Worm (Caenorhabditis elegans) whole organism, young adult: ENCODE measurements around the gene nhr-186.

ENCODE experiments used
- D2030.7 ChIP-seq: fragments of 200-800 bp; sonication (Bioruptor generic); IDR thresholded peaks from 2 replicates; pipeline ENCODE4 v1.3.6; 2022; ENCODE audit warnings: missing genetic modification reagents, missing genetic modification characterization, missing compliant biosample characterization
- F49E8.2 ChIP-seq: sonication (generic microtip); optimal IDR thresholded peaks from 3 replicates; lab custom pipeline; 2017; ENCODE audit warnings: missing genetic modification characterization, mild to moderate bottlenecking, missing compliant biosample characterization, antibody characterized with exemption, moderate library complexity; ENCODE audit not compliant: insufficient read depth
- F55B11.4 ChIP-seq: sonication (generic microtip); optimal IDR thresholded peaks from 2 replicates; lab custom pipeline; 2016; ENCODE audit warnings: missing compliant biosample characterization, missing genetic modification characterization, borderline replicate concordance; ENCODE audit not compliant: insufficient read depth
- Y53G8AR.9 ChIP-seq: fragments of 200-800 bp; sonication (Bioruptor generic); conservative IDR thresholded peaks from 2 replicates; pipeline ENCODE4 v1.3.6; 2022; ENCODE audit warnings: missing genetic modification reagents, missing genetic modification characterization, missing compliant biosample characterization
- Y67H2A.10 ChIP-seq: fragments of 200-800 bp; sonication (Bioruptor generic); conservative IDR thresholded peaks from 2 replicates; pipeline ENCODE4 v1.3.6; 2022; ENCODE audit warnings: missing genetic modification reagents, missing genetic modification characterization, missing compliant biosample characterization
- Y79H2A.3 ChIP-seq: fragments of 200-800 bp; sonication (Bioruptor generic); conservative IDR thresholded peaks from 2 replicates; pipeline ENCODE4 v1.3.6; 2022; ENCODE audit warnings: missing genetic modification reagents, missing genetic modification characterization, missing compliant biosample characterization
- athp-1 ChIP-seq: sonication (generic microtip); optimal IDR thresholded peaks from 2 replicates; lab custom pipeline; 2017; ENCODE audit warnings: mild to moderate bottlenecking, missing genetic modification characterization, missing compliant biosample characterization
- cebp-1 ChIP-seq, 2 experiments: fragments of 200-800 bp in 1 of 2; sonication (Bioruptor generic) in 1 of 2; sonication (generic microtip) in 1 of 2; IDR thresholded peaks in 1 of 2; optimal IDR thresholded peaks in 1 of 2; 2 replicates each; pipeline versions ENCODE4 v1.3.6 to Lab custom; 2017 to 2022; ENCODE audit warnings: missing compliant biosample characterization in 2 of 2, missing genetic modification characterization in 2 of 2, mild to moderate bottlenecking in 1 of 2, missing genetic modification reagents in 1 of 2, moderate library complexity in 1 of 2
- ceh-100 ChIP-seq: fragments of 200-800 bp; sonication (Bioruptor generic); IDR thresholded peaks from 2 replicates; pipeline ENCODE4 v1.3.6; 2022; ENCODE audit warnings: missing genetic modification reagents, missing genetic modification characterization, missing compliant biosample characterization
- ceh-27 ChIP-seq: fragments of 200-800 bp; sonication (Bioruptor generic); optimal IDR thresholded peaks from 2 replicates; lab custom pipeline; 2018; ENCODE audit warnings: mild to moderate bottlenecking, missing genetic modification characterization, moderate library complexity, missing compliant biosample characterization
- ceh-40 ChIP-seq: fragments of 200-800 bp; sonication (Bioruptor generic); IDR thresholded peaks from 2 replicates; pipeline ENCODE4 v1.3.6; 2022; ENCODE audit warnings: missing genetic modification characterization, missing compliant biosample characterization
- dpff-1 ChIP-seq: sonication (generic microtip); optimal IDR thresholded peaks from 2 replicates; lab custom pipeline; 2017; ENCODE audit warnings: mild to moderate bottlenecking, missing genetic modification characterization, missing compliant biosample characterization
- fkh-3 ChIP-seq: sonication (generic microtip); optimal IDR thresholded peaks from 2 replicates; lab custom pipeline; 2016; ENCODE audit warnings: mild to moderate bottlenecking, missing genetic modification characterization, missing compliant biosample characterization
- gei-17 ChIP-seq: fragments of 200-800 bp; sonication (Bioruptor generic); optimal IDR thresholded peaks from 2 replicates; lab custom pipeline; 2018; ENCODE audit warnings: mild to moderate bottlenecking, missing genetic modification characterization, missing compliant biosample characterization
- him-1 ChIP-seq: sonication (generic microtip); optimal IDR thresholded peaks from 2 replicates; lab custom pipeline; 2016; ENCODE audit warnings: missing genotype, missing genetic modification reagents, missing genetic modification characterization, missing compliant biosample characterization
- hlh-26 ChIP-seq: fragments of 200-800 bp; sonication (Bioruptor generic); conservative IDR thresholded peaks from 2 replicates; pipeline ENCODE4 v1.3.6; 2022; ENCODE audit warnings: missing genetic modification reagents, missing genetic modification characterization, missing compliant biosample characterization
- hmg-1.2 ChIP-seq: fragments of 200-800 bp; sonication (Bioruptor generic); IDR thresholded peaks from 2 replicates; pipeline ENCODE4 v1.3.6; 2022; ENCODE audit warnings: missing genetic modification reagents, missing genetic modification characterization, missing compliant biosample characterization
- lin-26 ChIP-seq: fragments of 200-800 bp; sonication (Bioruptor generic); IDR thresholded peaks from 2 replicates; pipeline ENCODE4 v1.3.6; 2022; ENCODE audit warnings: missing genetic modification reagents, missing genetic modification characterization, missing compliant biosample characterization
- lin-35 ChIP-seq, 3 experiments: fragments of 150-350 bp in 2 of 3; sonication (generic microtip) in 1 of 3; optimal IDR thresholded peaks; 2 replicates each; lab custom pipeline; 2014 to 2018; ENCODE audit warnings: missing biosample characterization in 3 of 3, missing genetic modification characterization in 3 of 3, missing genetic modification reagents in 3 of 3
- lsl-1 ChIP-seq: fragments of 200-800 bp; sonication (Bioruptor generic); optimal IDR thresholded peaks from 2 replicates; lab custom pipeline; 2018; ENCODE audit warnings: mild to moderate bottlenecking, missing genetic modification characterization, moderate library complexity, missing compliant biosample characterization
- madf-3 ChIP-seq: fragments of 200-800 bp; sonication (Bioruptor generic); IDR thresholded peaks from 2 replicates; pipeline ENCODE4 v1.3.6; 2022; ENCODE audit warnings: missing genetic modification reagents, missing genetic modification characterization, missing compliant biosample characterization
- mcd-1 ChIP-seq: fragments of 200-800 bp; sonication (Bioruptor generic); IDR thresholded peaks from 2 replicates; pipeline ENCODE4 v1.3.6; 2022; ENCODE audit warnings: missing genetic modification reagents, missing genetic modification characterization, missing compliant biosample characterization
- mel-28 ChIP-seq: sonication (generic microtip); optimal IDR thresholded peaks from 2 replicates; lab custom pipeline; 2016; ENCODE audit warnings: borderline replicate concordance, mild to moderate bottlenecking, missing genetic modification characterization, missing compliant biosample characterization
- mes-4 ChIP-seq: sonication (generic microtip); optimal IDR thresholded peaks from 2 replicates; lab custom pipeline; 2016; ENCODE audit warnings: missing genotype, missing genetic modification characterization, missing compliant biosample characterization
- mxl-1 ChIP-seq: sonication (generic microtip); optimal IDR thresholded peaks from 2 replicates; lab custom pipeline; 2016; ENCODE audit warnings: missing genetic modification characterization, missing compliant biosample characterization
- nfyb-1 ChIP-seq: fragments of 200-800 bp; sonication (Bioruptor generic); IDR thresholded peaks from 2 replicates; pipeline ENCODE4 v1.3.6; 2022; ENCODE audit warnings: missing genetic modification reagents, missing genetic modification characterization, missing compliant biosample characterization
- nhr-90 ChIP-seq: sonication (generic microtip); optimal IDR thresholded peaks from 2 replicates; lab custom pipeline; 2016; ENCODE audit warnings: missing genotype, mild to moderate bottlenecking, missing genetic modification characterization, missing compliant biosample characterization
- sea-2 ChIP-seq: fragments of 200-800 bp; sonication (Bioruptor generic); IDR thresholded peaks from 2 replicates; pipeline ENCODE4 v1.3.6; 2022; ENCODE audit warnings: missing genetic modification characterization, missing compliant biosample characterization
- snpc-1.1 ChIP-seq: sonication (generic microtip); optimal IDR thresholded peaks from 2 replicates; lab custom pipeline; 2017; ENCODE audit warnings: missing genetic modification characterization, mild to moderate bottlenecking, missing compliant biosample characterization, antibody characterized with exemption, moderate library complexity, missing genotype, missing genetic modification reagents; ENCODE audit not compliant: insufficient read depth
- tbp1 ChIP-seq: fragments of 200-800 bp; sonication (Bioruptor generic); optimal IDR thresholded peaks from 2 replicates; lab custom pipeline; 2018; ENCODE audit warnings: mild to moderate bottlenecking, missing genetic modification characterization, missing compliant biosample characterization
- tbx-9 ChIP-seq: sonication (generic microtip); optimal IDR thresholded peaks from 2 replicates; lab custom pipeline; 2016; ENCODE audit warnings: borderline replicate concordance, missing genetic modification characterization, inconsistent platforms, missing compliant biosample characterization
- tlf-1 ChIP-seq: fragments of 200-800 bp; sonication (Bioruptor generic); optimal IDR thresholded peaks from 2 replicates; lab custom pipeline; 2018; ENCODE audit warnings: mild to moderate bottlenecking, missing genetic modification characterization, missing compliant biosample characterization
- xnd-1 ChIP-seq: sonication (generic microtip); optimal IDR thresholded peaks from 2 replicates; lab custom pipeline; 2016; ENCODE audit warnings: missing genotype, missing genetic modification reagents, missing genetic modification characterization, missing compliant biosample characterization
- zfh-2 ChIP-seq: fragments of 200-800 bp; sonication (Bioruptor generic); conservative IDR thresholded peaks from 2 replicates; pipeline ENCODE4 v1.3.6; 2022; ENCODE audit warnings: missing genetic modification reagents, missing genetic modification characterization, missing compliant biosample characterization
- zim-3 ChIP-seq: sonication (generic microtip); optimal IDR thresholded peaks from 2 replicates; lab custom pipeline; 2017; ENCODE audit warnings: mild to moderate bottlenecking, missing genetic modification characterization, moderate library complexity, missing compliant biosample characterization
- ztf-22 ChIP-seq: fragments of 200-800 bp; sonication (Bioruptor generic); optimal IDR thresholded peaks from 2 replicates; lab custom pipeline; 2018; ENCODE audit warnings: mild to moderate bottlenecking, missing genetic modification characterization, moderate library complexity, missing compliant biosample characterization
- ztf-26 ChIP-seq: sonication (generic microtip); optimal IDR thresholded peaks from 2 replicates; lab custom pipeline; 2017; ENCODE audit warnings: missing genetic modification characterization, missing compliant biosample characterization

nhr-186 gene

ce11 chrV:3832103-3832502, 22.6 kb downstream of the nhr-186 start:
- TF ChIP-seq lsl-1 (no peak), ceh-40 (GFP tag; lab: Robert Waterston, UW) (no peak), tlf-1 (GFP tag; lab: Kevin White, UChicago) (no peak), tbx-9 (no peak), mxl-1 (tag; lab: Kevin White, UChicago) (no peak), F55B11.4 (tag; lab: Kevin White, UChicago) (no peak), Y53G8AR.9 (no peak), him-1 (tag; lab: Kevin White, UChicago) (no peak), mcd-1 (GFP tag; lab: Robert Waterston, UW) (no peak), cebp-1 (GFP tag; IDR thresholded peaks at IDR 0.05; lab: Robert Waterston, UW) (no peak), cebp-1 (tag; optimal IDR thresholded peaks at IDR 0.05; lab: Kevin White, UChicago) (no peak), madf-3 (GFP tag; lab: Robert Waterston, UW) (no peak), zim-3 (no peak), nhr-90 (tag; lab: Kevin White, UChicago) (no peak), ceh-27 (GFP tag; lab: Kevin White, UChicago) (no peak)
- TF ChIP-seq, all 124 proteins: peak for 0

- TF ChIP-seq Y79H2A.3 (GFP tag; lab: Robert Waterston, UW) = no peak
- no peak for TF ChIP-seq D2030.7
- no peak for TF ChIP-seq dpff-1 (tag; lab: Kevin White, UChicago)
- TF ChIP-seq gei-17 (GFP tag; lab: Kevin White, UChicago) = no peak
- TF ChIP-seq sea-2 (GFP tag; lab: Robert Waterston, UW) = no peak
- no peak for TF ChIP-seq xnd-1
- no peak for TF ChIP-seq tbp1 (GFP tag; lab: Kevin White, UChicago)
- no peak for TF ChIP-seq fkh-3 (tag; lab: Kevin White, UChicago)
- TF ChIP-seq athp-1 = no peak
- no peak for TF ChIP-seq ceh-100 (GFP tag; lab: Robert Waterston, UW)
- TF ChIP-seq ztf-26 (tag; lab: Kevin White, UChicago) = no peak
- TF ChIP-seq snpc-1.1 = no peak
- no peak for TF ChIP-seq F49E8.2
- no peak for TF ChIP-seq lin-26 (GFP tag; lab: Robert Waterston, UW)
- TF ChIP-seq hlh-26 = no peak
- no peak for TF ChIP-seq Y67H2A.10 (GFP tag; lab: Robert Waterston, UW)
- no peak for TF ChIP-seq lin-35 (GFP tag; optimal IDR thresholded peaks at IDR 0.05; lab: Kevin White, UChicago)
- no peak for TF ChIP-seq mel-28
Measured at ce11 chrV:3831616-3832015, 23.1 kb downstream of the nhr-186 start, which contains the start of gene H10D18.5. Gene H10D18.5 (minus strand): TSS chrV:3831716.

- TF ChIP-seq ztf-22 (GFP tag; lab: Kevin White, UChicago) = no peak
- no peak for TF ChIP-seq hmg-1.2 (GFP tag; lab: Robert Waterston, UW)
- no peak for TF ChIP-seq nfyb-1 (GFP tag; lab: Robert Waterston, UW)
- TF ChIP-seq zfh-2 (GFP tag; lab: Robert Waterston, UW) = no peak
- TF ChIP-seq mes-4 (tag; lab: Kevin White, UChicago) = no peak
- TF ChIP-seq, all 124 proteins: peak for 0
Measured at ce11 chrV:3825190-3825589, 29.6 kb downstream of the nhr-186 start.
